Fruit fly (Drosophila melanogaster): ENCODE measurements around the gene Rga.
A peak's percentile ranks its signal among the peaks of the same experiment; 100 is the strongest.

The Rga gene

dm6 chr3R:5653887-5654286 lies 41.0 kb upstream of the Rga start:
- TF ChIP-seq cic (GFP tag; optimal IDR thresholded peaks at IDR 0.05): peak; percentile 48
- no peak for TF ChIP-seq ovo (GFP tag; optimal IDR thresholded peaks at IDR 0.05)

- TF ChIP-seq kay (GFP tag; ENCODE audit: borderline replicate concordance) (no peak), CG14711 (tag; optimal IDR thresholded peaks at IDR 0.05) (no peak), CG12768 (GFP tag; optimal IDR thresholded peaks at IDR 0.05) (no peak), toe (GFP tag; optimal IDR thresholded peaks at IDR 0.05) (no peak), tj (GFP tag; optimal IDR thresholded peaks at IDR 0.05) (no peak), ovo (GFP tag; optimal IDR thresholded peaks at IDR 0.05) (no peak), bab1 (GFP tag; optimal IDR thresholded peaks at IDR 0.05) (no peak), CG1620 (GFP tag; optimal IDR thresholded peaks at IDR 0.05) (no peak)
These were observed 37.0 kb upstream of the Rga start for dm6 chr3R:5649903-5650302.

- TF ChIP-seq CG14711 (tag; optimal IDR thresholded peaks at IDR 0.05) (peak; percentile 60), Hr96 (GFP tag; optimal IDR thresholded peaks at IDR 0.05) (peak; percentile 60), CG1620 (GFP tag; optimal IDR thresholded peaks at IDR 0.05) (peak; percentile 72), Clk (GFP tag; optimal IDR thresholded peaks at IDR 0.05) (peak; percentile 37), CG5204 (GFP tag; optimal IDR thresholded peaks at IDR 0.05) (no peak), pad (GFP tag; optimal IDR thresholded peaks at IDR 0.05) (peak; percentile 56), tj (GFP tag; optimal IDR thresholded peaks at IDR 0.05) (peak; percentile 96), CG12768 (GFP tag; optimal IDR thresholded peaks at IDR 0.05) (peak; percentile 39), ovo (GFP tag; optimal IDR thresholded peaks at IDR 0.05) (peak; percentile 56), toe (GFP tag; optimal IDR thresholded peaks at IDR 0.05) (peak; percentile 61), kay (GFP tag; ENCODE audit: borderline replicate concordance) (no peak), CG11617 (GFP tag; optimal IDR thresholded peaks at IDR 0.05) (peak; percentile 86), CG7045 (GFP tag; optimal IDR thresholded peaks at IDR 0.05) (peak; percentile 29), CG7101 (tag; optimal IDR thresholded peaks at IDR 0.05) (peak; percentile 75), CG33017 (tag; optimal IDR thresholded peaks at IDR 0.05) (peak; percentile 54), Mnt (GFP tag; optimal IDR thresholded peaks at IDR 0.05) (peak; percentile 26), Crg-1 (GFP tag; optimal IDR thresholded peaks at IDR 0.05) (peak; percentile 60), cic (GFP tag; optimal IDR thresholded peaks at IDR 0.05) (peak; percentile 33), bab1 (GFP tag; optimal IDR thresholded peaks at IDR 0.05) (peak; percentile 42), cnc (optimal IDR thresholded peaks at IDR 0.05) (no peak)
These were observed 35.9 kb upstream of the Rga start, which contains the start of the genes MTA1-like and Sec23 for dm6 chr3R:5648569-5649476. Gene MTA1-like, minus strand, starts transcription at chr3R:5648738. Gene Sec23, plus strand, starts transcription at chr3R:5649065.

dm6 chr3R:5647705-5648568 lies 35.0 kb upstream of the Rga start:
- TF ChIP-seq toe (GFP tag; optimal IDR thresholded peaks at IDR 0.05): no peak
- peak; percentile 41 for TF ChIP-seq Mnt (GFP tag; optimal IDR thresholded peaks at IDR 0.05)
- no peak for TF ChIP-seq ovo (GFP tag; optimal IDR thresholded peaks at IDR 0.05)
- TF ChIP-seq CG7045 (GFP tag; optimal IDR thresholded peaks at IDR 0.05): no peak
- TF ChIP-seq CG7101 (tag; optimal IDR thresholded peaks at IDR 0.05): peak; percentile 22
- no peak for TF ChIP-seq kay (GFP tag; ENCODE audit: borderline replicate concordance)
- peak; percentile 25 for TF ChIP-seq tj (GFP tag; optimal IDR thresholded peaks at IDR 0.05)
- no peak for TF ChIP-seq Crg-1 (GFP tag; optimal IDR thresholded peaks at IDR 0.05)
- no peak for TF ChIP-seq Clk (GFP tag; optimal IDR thresholded peaks at IDR 0.05)
- peak; percentile 4 for TF ChIP-seq CG1620 (GFP tag; optimal IDR thresholded peaks at IDR 0.05)
- TF ChIP-seq Hr96 (GFP tag; optimal IDR thresholded peaks at IDR 0.05): no peak
- TF ChIP-seq CG12768 (GFP tag; optimal IDR thresholded peaks at IDR 0.05): peak; percentile 15
- peak; percentile 46 for TF ChIP-seq CG33017 (tag; optimal IDR thresholded peaks at IDR 0.05)
- TF ChIP-seq bab1 (GFP tag; optimal IDR thresholded peaks at IDR 0.05): no peak
- TF ChIP-seq CG5204 (GFP tag; optimal IDR thresholded peaks at IDR 0.05): no peak
- TF ChIP-seq CG14711 (tag; optimal IDR thresholded peaks at IDR 0.05): no peak
- TF ChIP-seq pad (GFP tag; optimal IDR thresholded peaks at IDR 0.05): peak; percentile 26
- no peak for TF ChIP-seq cnc (optimal IDR thresholded peaks at IDR 0.05)
- TF ChIP-seq CG11617 (GFP tag; optimal IDR thresholded peaks at IDR 0.05): no peak

- TF ChIP-seq Mnt (GFP tag; optimal IDR thresholded peaks at IDR 0.05) (no peak), toe (GFP tag; optimal IDR thresholded peaks at IDR 0.05) (no peak), Hr96 (GFP tag; optimal IDR thresholded peaks at IDR 0.05) (no peak), tj (GFP tag; optimal IDR thresholded peaks at IDR 0.05) (no peak), CG11617 (GFP tag; optimal IDR thresholded peaks at IDR 0.05) (no peak), bab1 (GFP tag; optimal IDR thresholded peaks at IDR 0.05) (no peak), CG7101 (tag; optimal IDR thresholded peaks at IDR 0.05) (no peak), Crg-1 (GFP tag; optimal IDR thresholded peaks at IDR 0.05) (no peak), ovo (GFP tag; optimal IDR thresholded peaks at IDR 0.05) (no peak), kay (GFP tag; ENCODE audit: borderline replicate concordance) (no peak), CG12768 (GFP tag; optimal IDR thresholded peaks at IDR 0.05) (no peak), pad (GFP tag; optimal IDR thresholded peaks at IDR 0.05) (no peak), CG14711 (tag; optimal IDR thresholded peaks at IDR 0.05) (no peak), CG7045 (GFP tag; optimal IDR thresholded peaks at IDR 0.05) (no peak)
These were observed 30.5 kb upstream of the Rga start for dm6 chr3R:5643421-5643820.

Measured in whole organism, adult.